Worm (Caenorhabditis elegans): ENCODE measurements around the gene dmd-7.

ce11 chrV:6224984-6225617 lies 21.6 kb upstream of the dmd-7 start:
- TF ChIP-seq ztf-23 (GFP tag; IDR thresholded peaks at IDR 0.05): no peak
- TF ChIP-seq med-1 (GFP tag; optimal IDR thresholded peaks at IDR 0.05; ENCODE audit: insufficient read depth): no peak
- TF ChIP-seq ref-1 (GFP tag; conservative IDR thresholded peaks at IDR 0.05): no peak
- no peak for TF ChIP-seq flt-1 (GFP tag; IDR thresholded peaks at IDR 0.05)
- no peak for TF ChIP-seq klf-2 (GFP tag; conservative IDR thresholded peaks at IDR 0.05)
- TF ChIP-seq T22C8.4 (GFP tag; IDR thresholded peaks at IDR 0.05): no peak
- TF ChIP-seq tab-1 (GFP tag; IDR thresholded peaks at IDR 0.05): no peak
- no peak for TF ChIP-seq ztf-29 (GFP tag; IDR thresholded peaks at IDR 0.05)

Data from whole organism, midembryonic.